Fruit fly (Drosophila melanogaster): ENCODE measurements around the gene CG5958.

DNA sequence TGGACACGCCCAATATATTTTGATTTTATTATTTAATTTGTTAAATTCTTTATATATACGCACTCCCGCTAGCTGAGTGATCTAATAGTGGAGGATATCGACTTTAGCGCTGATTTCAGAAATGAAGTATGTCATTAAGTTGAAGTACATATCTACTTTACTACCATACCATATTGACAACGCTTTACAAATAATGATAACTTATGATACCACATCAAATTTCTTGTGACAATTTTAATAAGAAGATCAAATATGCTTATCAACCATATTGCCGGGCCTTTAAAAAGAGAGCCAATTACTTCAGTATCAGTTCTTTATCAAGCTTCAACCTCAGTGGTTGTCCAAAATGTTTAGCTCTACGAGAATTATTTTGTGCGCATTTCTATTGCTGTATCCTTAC, 22.7 kb downstream of the CG5958 start, which contains the start of gene CG15818:
- TF ChIP-seq tj (GFP tag; optimal IDR thresholded peaks at IDR 0.05) (no peak), CG7101 (tag; optimal IDR thresholded peaks at IDR 0.05) (no peak), kay (GFP tag; ENCODE audit: borderline replicate concordance) (no peak), CG5204 (GFP tag; optimal IDR thresholded peaks at IDR 0.05) (no peak), CG11617 (GFP tag; optimal IDR thresholded peaks at IDR 0.05) (no peak), CG7045 (GFP tag; optimal IDR thresholded peaks at IDR 0.05) (no peak), CG12768 (GFP tag; optimal IDR thresholded peaks at IDR 0.05) (no peak), Hr96 (GFP tag; optimal IDR thresholded peaks at IDR 0.05) (no peak), CG33017 (tag; optimal IDR thresholded peaks at IDR 0.05) (no peak), Crg-1 (GFP tag; optimal IDR thresholded peaks at IDR 0.05) (no peak), CG1620 (GFP tag; optimal IDR thresholded peaks at IDR 0.05) (no peak)
